Worm (Caenorhabditis elegans): ENCODE data around the gene srx-111.

Gene srx-111

DNA sequence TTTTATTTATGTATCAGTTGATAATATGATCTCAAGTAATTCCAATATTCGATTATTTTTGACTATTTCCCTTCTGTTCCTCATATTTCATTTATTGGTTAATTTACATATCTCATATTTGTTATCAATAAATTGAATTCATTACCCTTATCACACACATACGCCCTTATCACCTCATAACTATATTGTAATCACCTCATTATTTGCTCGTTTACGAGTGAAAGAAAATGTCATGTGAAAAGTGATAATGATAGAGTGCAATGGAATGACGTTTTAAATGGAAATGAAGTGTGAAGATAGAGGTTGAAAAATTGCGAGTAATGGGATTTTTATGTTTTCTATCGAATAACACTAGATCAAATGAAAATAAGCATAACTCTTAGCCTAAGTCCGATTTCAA, 28.9 kb downstream of the srx-111 start (continued):
- 0 out of 2 replicates have a peak, but pooled peaks have one; percentile 18 for TF ChIP-seq nhr-42 (GFP tag; IDR thresholded peaks at IDR 0.05)
- TF ChIP-seq nhr-77 (tag; optimal IDR thresholded peaks at IDR 0.05): peak; percentile 97
- peak; percentile 70 to 98 for TF ChIP-seq unc-62 (GFP tag; optimal IDR thresholded peaks at IDR 0.05 in 1 of 2)
- no peak for TF ChIP-seq unc-62 (tag; optimal IDR thresholded peaks at IDR 0.05)
- TF ChIP-seq mdl-1 (tag; optimal IDR thresholded peaks at IDR 0.05): peak in 1 of 2 experiments; percentile 53
- no peak for TF ChIP-seq hlh-30 (tag; optimal IDR thresholded peaks at IDR 0.05; ENCODE audit: insufficient read depth)
- TF ChIP-seq cey-2 (tag; optimal IDR thresholded peaks at IDR 0.05; ENCODE audit: borderline replicate concordance, insufficient read depth): peak; percentile 21
- peak; percentile 100 for TF ChIP-seq nhr-6 (tag; optimal IDR thresholded peaks at IDR 0.05)
- peak; percentile 96 for TF ChIP-seq tra-1 (GFP tag; IDR thresholded peaks at IDR 0.05)
- TF ChIP-seq ces-1 (GFP tag; optimal IDR thresholded peaks at IDR 0.05): no peak
- no peak for TF ChIP-seq lsy-2 (tag; optimal IDR thresholded peaks at IDR 0.05)
- peak; percentile 100 for TF ChIP-seq php-3 (GFP tag; IDR thresholded peaks at IDR 0.05)

DNA sequence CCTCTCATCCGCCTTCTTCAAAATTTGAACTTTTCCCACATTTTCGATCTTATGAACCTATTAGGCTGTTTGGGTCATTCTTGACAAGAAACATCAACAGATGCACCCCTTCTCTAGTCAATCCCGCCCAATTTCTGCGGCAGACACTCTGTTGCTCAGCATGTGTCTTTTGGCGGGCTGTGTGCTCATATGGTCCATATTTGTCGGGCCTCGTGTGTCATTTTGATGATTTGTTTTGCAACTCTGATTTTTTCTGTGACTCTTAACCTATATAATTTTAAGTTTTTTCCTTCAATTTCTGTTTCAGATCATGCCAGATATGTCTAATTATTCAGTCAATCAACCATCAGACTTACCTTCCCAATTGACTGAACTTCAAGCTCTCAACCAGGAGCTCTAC, 29.6 kb downstream of the srx-111 start, which contains the start of gene T24E12.13:
Gene T24E12.13 (plus strand): TSS at position 301 of the 400 bp plus-strand sequence.
- TF ChIP-seq ztf-11 (tag; optimal IDR thresholded peaks at IDR 0.05) (no peak), nhr-11 (tag; optimal IDR thresholded peaks at IDR 0.05) (no peak), lsy-2 (tag; optimal IDR thresholded peaks at IDR 0.05) (no peak), nhr-41 (GFP tag; IDR thresholded peaks at IDR 0.05) (no peak), daf-8 (GFP tag; IDR thresholded peaks at IDR 0.05) (no peak), ZK337.2 (GFP tag; IDR thresholded peaks at IDR 0.05) (no peak), mes-2 (tag; optimal IDR thresholded peaks at IDR 0.05; ENCODE audit: poor library complexity, severe bottlenecking) (no peak)

DNA sequence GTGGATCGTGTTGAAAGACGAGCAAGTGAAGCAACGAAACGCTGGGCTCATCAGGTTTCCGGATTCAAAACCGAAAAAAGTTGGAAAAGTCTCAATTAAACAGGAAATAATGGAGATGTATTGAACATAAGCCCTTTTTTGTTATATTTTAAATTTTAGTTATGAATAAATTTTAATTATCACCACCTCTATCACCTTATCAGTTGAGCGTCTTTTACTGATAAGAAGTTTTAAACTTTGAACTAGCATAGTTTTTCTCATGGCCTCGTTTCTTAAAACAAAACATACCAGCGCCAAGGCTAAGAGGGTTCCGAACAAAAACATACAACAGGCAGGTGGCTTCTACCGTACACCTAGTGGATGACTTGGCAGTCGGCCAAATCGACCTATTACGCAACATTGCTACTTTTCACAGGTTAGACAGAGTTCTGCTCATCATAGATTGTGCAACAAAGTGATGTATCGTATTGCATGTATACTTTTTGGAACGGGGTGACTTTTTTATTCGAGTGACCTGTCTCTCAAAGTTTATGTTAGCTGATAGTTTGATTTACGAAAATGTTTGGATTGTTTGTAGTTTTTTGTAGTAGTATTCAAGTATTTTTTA, 30.9 kb downstream of the srx-111 start:
- TF ChIP-seq pqm-1 (tag; optimal IDR thresholded peaks at IDR 0.05) (peak; percentile 15), dve-1 (tag; optimal IDR thresholded peaks at IDR 0.05; ENCODE audit: insufficient read depth) (no peak), ctbp-1 (GFP tag; IDR thresholded peaks at IDR 0.05) (no peak), Y5F2A.4 (GFP tag; optimal IDR thresholded peaks at IDR 0.05) (no peak), hlh-30 (tag; optimal IDR thresholded peaks at IDR 0.05; ENCODE audit: insufficient read depth) (no peak), nhr-76 (tag; optimal IDR thresholded peaks at IDR 0.05) (no peak), zfp-3 (GFP tag; conservative IDR thresholded peaks at IDR 0.05) (no peak), madf-5 (GFP tag; IDR thresholded peaks at IDR 0.05) (no peak), T20F7.1 (GFP tag; optimal IDR thresholded peaks at IDR 0.05) (no peak), set-16 (GFP tag; IDR thresholded peaks at IDR 0.05) (no peak), spr-3 (GFP tag; optimal IDR thresholded peaks at IDR 0.05) (no peak), F44E2.7 (GFP tag; IDR thresholded peaks at IDR 0.05) (no peak), daf-8 (GFP tag; IDR thresholded peaks at IDR 0.05) (no peak), unc-62 (GFP tag; optimal IDR thresholded peaks at IDR 0.05 in 1 of 2) (peak in 1 of 2 experiments; percentile 20), unc-62 (tag; optimal IDR thresholded peaks at IDR 0.05) (no peak), gei-8 (GFP tag; optimal IDR thresholded peaks at IDR 0.05) (no peak), ceh-32 (tag; optimal IDR thresholded peaks at IDR 0.05; ENCODE audit: poor library complexity) (no peak), ceh-62 (tag; optimal IDR thresholded peaks at IDR 0.05) (no peak), ZK546.5 (tag; optimal IDR thresholded peaks at IDR 0.05) (no peak), nhr-10 (tag; optimal IDR thresholded peaks at IDR 0.05) (no peak), nhr-28 (tag; optimal IDR thresholded peaks at IDR 0.05) (no peak), php-3 (GFP tag; IDR thresholded peaks at IDR 0.05) (0 out of 2 replicates have a peak, but pooled peaks have one; percentile 32), aly-2 (tag; optimal IDR thresholded peaks at IDR 0.05) (no peak), daf-12 (tag; optimal IDR thresholded peaks at IDR 0.05) (no peak), F26F4.8 (GFP tag; conservative IDR thresholded peaks at IDR 0.05) (no peak)
